Worm (Caenorhabditis elegans) whole organism, early embryonic: Measurements from ENCODE around the gene F13B12.7.

Experiments
- B0310.2 ChIP-seq: sonication (generic microtip); optimal IDR thresholded peaks from 2 replicates; lab custom pipeline; 2016; ENCODE audit warnings: mild to moderate bottlenecking, missing genetic modification characterization, missing compliant biosample characterization
- F13C5.2 ChIP-seq: sonication (generic microtip); optimal IDR thresholded peaks from 2 replicates; lab custom pipeline; 2017; ENCODE audit warnings: mild to moderate bottlenecking, missing genetic modification characterization, inconsistent platforms, missing compliant biosample characterization
- aly-1 ChIP-seq: sonication (generic microtip); optimal IDR thresholded peaks from 2 replicates; lab custom pipeline; 2016; ENCODE audit warnings: missing genetic modification characterization, missing compliant biosample characterization
- ama-1 ChIP-seq: fragments of 150-350 bp; optimal IDR thresholded peaks from 2 replicates; lab custom pipeline; 2014
- ceh-13 ChIP-seq: fragments of 200-800 bp; sonication (Bioruptor generic); optimal IDR thresholded peaks from 2 replicates; lab custom pipeline; 2018; ENCODE audit warnings: mild to moderate bottlenecking, missing genetic modification characterization, missing compliant biosample characterization
- ceh-36 ChIP-seq: sonication (generic microtip); optimal IDR thresholded peaks from 2 replicates; lab custom pipeline; 2016; ENCODE audit warnings: missing genetic modification characterization, inconsistent platforms, missing compliant biosample characterization
- ets-7 ChIP-seq: sonication (generic microtip); optimal IDR thresholded peaks from 2 replicates; lab custom pipeline; 2016; ENCODE audit warnings: missing genotype, missing genetic modification characterization, missing compliant biosample characterization
- flt-1 ChIP-seq: fragments of 200-800 bp; sonication (Bioruptor generic); IDR thresholded peaks from 2 replicates; pipeline ENCODE4 v1.3.6; 2022; ENCODE audit warnings: missing genetic modification characterization, missing compliant biosample characterization
- hmbx-1 ChIP-seq: sonication (generic microtip); optimal IDR thresholded peaks from 2 replicates; lab custom pipeline; 2016; ENCODE audit warnings: mild to moderate bottlenecking, missing genetic modification characterization, missing compliant biosample characterization
- hmg-4 ChIP-seq: fragments of 200-800 bp; sonication (Bioruptor generic); optimal IDR thresholded peaks from 2 replicates; lab custom pipeline; 2018; ENCODE audit warnings: mild to moderate bottlenecking, missing genetic modification characterization, missing compliant biosample characterization
- hnd-1 ChIP-seq: sonication (generic microtip); optimal IDR thresholded peaks from 2 replicates; lab custom pipeline; 2016; ENCODE audit warnings: missing genetic modification characterization, missing compliant biosample characterization
- pes-1 ChIP-seq: fragments of 200-800 bp; sonication (Bioruptor generic); IDR thresholded peaks from 2 replicates; pipeline ENCODE4 v1.3.6; 2022; ENCODE audit warnings: missing genetic modification reagents, missing genetic modification characterization, missing compliant biosample characterization
- scrt-1 ChIP-seq: fragments of 200-800 bp; sonication (Bioruptor generic); IDR thresholded peaks from 2 replicates; pipeline ENCODE4 v1.3.6; 2022; ENCODE audit warnings: missing genetic modification characterization, missing compliant biosample characterization
- sea-1 ChIP-seq: fragments of 200-800 bp; sonication (Bioruptor generic); conservative IDR thresholded peaks from 2 replicates; pipeline ENCODE4 v1.3.6; 2022; ENCODE audit warnings: missing genetic modification characterization, missing compliant biosample characterization
- tbx-11 ChIP-seq: fragments of 200-800 bp; sonication (Bioruptor generic); IDR thresholded peaks from 2 replicates; pipeline ENCODE4 v1.3.6; 2022; ENCODE audit warnings: missing genetic modification characterization, missing compliant biosample characterization
- tbx-37 ChIP-seq: fragments of 200-800 bp; sonication (Bioruptor generic); conservative IDR thresholded peaks from 2 replicates; pipeline ENCODE4 v1.3.6; 2022; ENCODE audit warnings: missing genetic modification reagents, missing genetic modification characterization, missing compliant biosample characterization
- tra-4 ChIP-seq: sonication (generic microtip); optimal IDR thresholded peaks from 2 replicates; lab custom pipeline; 2017; ENCODE audit warnings: missing genetic modification characterization, missing compliant biosample characterization

Gene F13B12.7

DNA sequence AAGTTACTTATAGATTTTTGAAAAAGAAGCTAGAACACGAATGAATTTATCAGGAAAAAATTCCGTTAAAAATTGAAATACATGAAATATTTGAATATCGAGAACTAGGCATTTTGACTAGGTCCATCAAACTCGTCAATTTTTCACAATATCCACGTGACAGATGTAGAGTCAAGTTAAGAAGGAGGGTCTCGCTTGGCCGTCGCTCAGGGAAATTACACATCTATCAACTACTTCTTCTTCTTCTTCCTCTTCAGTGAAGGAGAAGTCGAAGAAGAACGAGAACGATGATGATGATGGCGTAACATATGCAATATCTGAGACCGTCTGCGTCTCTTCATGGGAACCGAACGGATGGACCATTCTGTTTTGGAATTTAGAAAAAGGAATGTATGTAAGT is 23.7 kb upstream of the F13B12.7 start:
- no peak for TF ChIP-seq B0310.2 (tag; lab: Kevin White, UChicago)

DNA sequence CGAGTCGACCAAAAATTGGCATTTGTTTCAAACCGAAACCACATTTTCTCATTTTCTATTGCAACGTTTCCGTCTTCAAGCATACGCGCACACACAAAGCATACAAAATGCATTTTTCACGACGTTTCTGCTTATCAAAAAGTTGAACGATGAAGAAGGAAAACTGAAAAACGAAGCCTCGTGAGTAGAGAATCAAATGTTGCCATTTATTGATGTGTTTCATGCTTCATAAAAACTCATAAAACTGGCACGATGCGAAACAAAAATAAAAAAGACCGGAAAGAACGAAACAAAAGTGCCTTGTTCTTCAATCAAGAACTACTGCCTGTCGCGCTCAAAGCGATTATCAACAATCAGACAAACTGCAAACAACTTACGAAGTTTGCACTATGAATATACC is 23.2 kb upstream of the F13B12.7 start:
- no peak for TF ChIP-seq hmbx-1 (tag; lab: Kevin White, UChicago)

DNA sequence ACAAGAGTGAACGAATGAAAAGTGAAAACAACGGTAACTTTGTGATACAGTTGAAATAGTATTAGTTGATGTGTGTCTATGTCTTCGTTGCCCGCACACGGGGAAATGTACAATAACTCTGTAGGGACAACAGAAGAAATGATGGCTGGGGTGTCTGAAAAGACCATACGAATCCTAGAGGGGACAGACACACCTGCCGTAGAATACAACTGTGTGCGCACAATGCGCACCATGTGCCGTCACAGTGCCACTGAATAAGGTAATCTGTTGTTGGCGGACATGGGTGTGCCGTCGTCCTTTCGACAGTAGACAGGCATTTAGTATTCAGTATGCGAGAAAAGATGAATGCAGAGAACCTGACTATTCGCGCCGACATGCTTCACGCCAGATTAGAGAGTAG is 22.4 kb upstream of the F13B12.7 start:
- no peak for TF ChIP-seq hnd-1 (tag; lab: Kevin White, UChicago)
- no peak for TF ChIP-seq hmbx-1 (tag; lab: Kevin White, UChicago)
- TF ChIP-seq ceh-13 (GFP tag; lab: Kevin White, UChicago): no peak
- TF ChIP-seq ceh-36: no peak
- TF ChIP-seq F13C5.2: no peak
- no peak for TF ChIP-seq scrt-1 (GFP tag; lab: Robert Waterston, UW)
- peak; percentile 15 for TF ChIP-seq hmg-4 (GFP tag; lab: Kevin White, UChicago)
- no peak for TF ChIP-seq B0310.2 (tag; lab: Kevin White, UChicago)

DNA sequence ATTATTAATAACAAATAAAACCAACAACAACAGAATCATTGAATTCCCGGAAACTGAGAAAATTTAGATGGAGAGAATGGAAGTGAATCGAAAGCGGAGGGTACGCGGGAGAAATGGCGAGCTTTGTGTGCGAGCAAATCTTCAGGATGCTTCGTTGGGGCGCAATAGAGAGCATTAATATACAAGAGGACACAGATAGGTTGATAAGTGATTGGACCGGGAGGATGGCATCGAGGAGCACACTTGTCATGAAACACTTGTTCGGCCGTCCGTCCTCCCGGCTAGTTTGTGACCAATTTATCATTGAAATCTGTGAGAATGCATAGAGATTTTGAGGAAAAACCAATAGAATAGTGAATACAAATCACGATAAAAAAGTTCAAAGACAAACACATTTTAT is 21.4 kb upstream of the F13B12.7 start:
- TF ChIP-seq scrt-1 (GFP tag; lab: Robert Waterston, UW) (no peak), pes-1 (no peak), ceh-13 (GFP tag; lab: Kevin White, UChicago) (no peak), hnd-1 (tag; lab: Kevin White, UChicago) (no peak), ceh-36 (no peak), flt-1 (no peak), hmbx-1 (tag; lab: Kevin White, UChicago) (no peak), F13C5.2 (no peak), hmg-4 (GFP tag; lab: Kevin White, UChicago) (no peak), aly-1 (tag; lab: Kevin White, UChicago) (no peak), sea-1 (GFP tag; lab: Robert Waterston, UW) (no peak), ama-1 (lab: Kevin White, UChicago) (no peak), tra-4 (tag; lab: Kevin White, UChicago) (no peak), tbx-37 (GFP tag; lab: Robert Waterston, UW) (no peak), ets-7 (tag; lab: Kevin White, UChicago) (no peak)

DNA sequence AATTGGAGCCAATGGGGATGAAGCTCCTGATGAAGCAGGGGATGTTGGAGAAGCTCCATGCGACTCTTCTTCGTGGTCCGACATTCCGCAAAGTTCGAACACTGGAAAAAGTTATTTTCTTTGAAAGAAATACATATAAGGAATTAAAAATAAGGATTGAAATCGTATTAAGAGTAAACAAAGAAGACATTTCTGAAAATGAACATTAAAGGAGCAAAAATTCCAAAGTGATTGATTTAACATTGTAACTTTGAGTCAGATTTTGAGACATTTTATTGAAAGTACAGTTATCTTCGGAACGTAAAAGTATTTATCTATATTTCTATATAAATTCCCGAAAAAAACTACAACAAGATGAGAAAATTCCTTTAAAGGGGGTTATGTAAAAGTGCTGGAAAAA is 19.1 kb upstream of the F13B12.7 start, which contains the start of gene F13B12.1:
Gene F13B12.1 (minus strand): TSS at position 101 of the 400 bp plus-strand sequence.
- TF ChIP-seq ceh-13 (GFP tag; lab: Kevin White, UChicago) (no peak), hnd-1 (tag; lab: Kevin White, UChicago) (no peak), tbx-37 (GFP tag; lab: Robert Waterston, UW) (no peak), aly-1 (tag; lab: Kevin White, UChicago) (no peak), B0310.2 (tag; lab: Kevin White, UChicago) (no peak), ama-1 (lab: Kevin White, UChicago) (no peak), sea-1 (GFP tag; lab: Robert Waterston, UW) (no peak)

DNA sequence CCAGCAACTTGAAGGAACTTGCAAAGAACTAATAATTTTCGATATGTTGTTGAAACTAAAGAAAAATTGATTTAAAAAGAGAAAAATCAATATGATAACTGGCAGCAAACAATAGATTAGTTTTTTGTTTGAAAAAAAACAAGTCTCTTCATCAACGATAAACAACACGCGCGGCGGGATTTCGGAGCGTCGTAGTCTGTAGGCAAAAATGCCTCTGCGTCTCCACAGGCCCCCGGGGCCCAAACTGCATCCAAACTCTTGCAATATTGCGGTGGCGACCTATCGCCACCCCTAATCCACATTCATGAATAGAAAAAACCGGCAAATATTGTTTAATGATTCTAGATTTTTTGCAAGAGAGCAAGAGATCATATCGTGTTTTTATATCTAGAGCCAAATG is 18.5 kb upstream of the F13B12.7 start:
- no peak for TF ChIP-seq ceh-13 (GFP tag; lab: Kevin White, UChicago)
- TF ChIP-seq aly-1 (tag; lab: Kevin White, UChicago): no peak
- TF ChIP-seq F13C5.2: peak; percentile 8
- TF ChIP-seq scrt-1 (GFP tag; lab: Robert Waterston, UW): no peak
- no peak for TF ChIP-seq tra-4 (tag; lab: Kevin White, UChicago)
- TF ChIP-seq hmg-4 (GFP tag; lab: Kevin White, UChicago): no peak
- no peak for TF ChIP-seq pes-1

DNA sequence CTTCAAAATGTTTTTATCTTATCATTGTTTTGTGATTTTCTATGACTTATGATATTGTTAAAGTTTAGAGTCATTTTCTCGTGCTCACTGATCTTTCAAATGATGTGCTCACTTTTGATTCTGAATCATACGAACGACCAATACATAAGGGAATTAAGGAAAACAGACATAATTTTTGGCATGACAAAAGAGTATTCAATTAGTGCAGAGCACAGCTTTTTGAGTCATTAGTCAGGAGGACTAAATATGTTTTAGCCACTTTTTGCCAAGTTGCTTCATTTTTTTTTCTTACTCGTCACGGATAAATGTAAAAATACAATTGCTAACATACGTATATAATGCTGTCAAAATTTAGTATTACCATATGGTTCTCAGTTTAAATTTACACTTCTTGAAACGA is 14.5 kb upstream of the F13B12.7 start, which contains the start of gene F13B12.2:
Gene F13B12.2 (minus strand): TSS at position 2 of the 400 bp plus-strand sequence.
- TF ChIP-seq tra-4 (tag; lab: Kevin White, UChicago) (no peak), pes-1 (no peak), tbx-11 (GFP tag; lab: Robert Waterston, UW) (no peak), tbx-37 (GFP tag; lab: Robert Waterston, UW) (no peak), ama-1 (lab: Kevin White, UChicago) (no peak), sea-1 (GFP tag; lab: Robert Waterston, UW) (no peak), ceh-36 (no peak), hmbx-1 (tag; lab: Kevin White, UChicago) (no peak), F13C5.2 (no peak), hmg-4 (GFP tag; lab: Kevin White, UChicago) (no peak), B0310.2 (tag; lab: Kevin White, UChicago) (no peak), scrt-1 (GFP tag; lab: Robert Waterston, UW) (no peak)

DNA sequence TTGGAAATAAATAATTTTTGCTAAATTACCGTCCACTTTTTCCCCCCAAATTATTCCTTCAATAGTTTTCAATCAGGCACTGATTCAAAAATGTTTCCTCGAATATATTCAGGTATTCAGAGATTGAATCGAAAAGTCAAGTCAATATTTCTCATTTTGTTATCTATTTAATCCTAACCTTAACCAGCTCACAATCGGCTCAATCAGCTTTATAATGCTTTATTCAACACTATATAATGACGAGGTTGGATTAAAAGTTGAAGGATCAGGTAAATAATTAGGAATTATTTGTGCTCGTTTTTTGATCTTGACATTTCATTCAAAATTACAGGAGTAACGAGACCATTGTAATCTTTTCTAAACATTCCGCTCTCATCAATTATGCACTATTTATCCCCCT is 13.1 kb upstream of the F13B12.7 start:
- TF ChIP-seq flt-1 (no peak), hnd-1 (tag; lab: Kevin White, UChicago) (no peak), scrt-1 (GFP tag; lab: Robert Waterston, UW) (no peak), hmbx-1 (tag; lab: Kevin White, UChicago) (no peak), F13C5.2 (no peak)

DNA sequence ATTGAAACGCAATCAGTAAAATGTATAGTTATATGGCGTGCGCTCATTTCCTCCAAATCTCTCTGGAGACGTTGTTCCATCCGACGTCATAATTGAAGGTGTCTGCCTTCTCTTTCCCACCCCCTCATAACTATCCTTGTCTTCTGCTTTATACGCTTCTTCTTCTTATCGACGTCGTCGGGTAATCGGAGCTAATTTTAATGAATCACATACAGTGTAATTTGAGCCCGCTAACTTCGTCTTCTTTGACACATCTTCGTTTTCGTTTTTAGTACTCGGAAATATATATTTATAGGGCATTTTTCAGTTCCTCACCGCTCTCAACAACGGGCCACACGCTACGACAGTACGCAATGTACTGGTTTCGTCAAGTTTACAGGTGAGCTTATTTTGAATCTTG is 7.2 kb upstream of the F13B12.7 start, which contains the start of gene ins-1:
Gene ins-1 (plus strand): TSS at position 301 of the 400 bp plus-strand sequence.
- no peak for TF ChIP-seq flt-1
- TF ChIP-seq scrt-1 (GFP tag; lab: Robert Waterston, UW): no peak
- TF ChIP-seq ets-7 (tag; lab: Kevin White, UChicago): no peak
